Fruit fly (Drosophila melanogaster) whole organism, embryonic: ENCODE measurements around the gene Upf2.
A peak's percentile ranks its signal among the peaks of the same experiment; 100 is the strongest.

Experiments
- CG10274 ChIP-seq: fragments of 200-800 bp; sonication (Bioruptor generic); optimal IDR thresholded peaks from 3 replicates; lab custom pipeline; 2017; ENCODE audit warnings: missing biosample characterization, mild to moderate bottlenecking, missing genetic modification characterization
- CG10959 ChIP-seq: fragments of 200-800 bp; sonication (Bioruptor generic); IDR thresholded peaks from 2 replicates; pipeline ENCODE4 v1.3.6; 2022; ENCODE audit warnings: missing biosample characterization, missing genetic modification characterization
- CG11247 ChIP-seq: fragments of 200-800 bp; sonication (Bioruptor generic); IDR thresholded peaks from 2 replicates; pipeline ENCODE4 v1.3.6; 2022; ENCODE audit warnings: missing biosample characterization, missing genetic modification characterization
- CG12299 ChIP-seq: fragments of 200-800 bp; sonication (Bioruptor generic); optimal IDR thresholded peaks from 2 replicates; lab custom pipeline; 2018; ENCODE audit warnings: missing biosample characterization, mild to moderate bottlenecking, missing genetic modification characterization
- CG18599 ChIP-seq: fragments of 200-800 bp; sonication (Bioruptor generic); optimal IDR thresholded peaks from 3 replicates; lab custom pipeline; 2017; ENCODE audit warnings: missing biosample characterization, missing genetic modification characterization, mild to moderate bottlenecking, moderate library complexity, missing genetic modification reagents
- CG18764 ChIP-seq: fragments of 200-800 bp; sonication (Bioruptor generic); optimal IDR thresholded peaks from 3 replicates; lab custom pipeline; 2016; ENCODE audit warnings: missing biosample characterization, missing genetic modification characterization
- CG2678 ChIP-seq: fragments of 200-800 bp; sonication (Bioruptor generic); optimal IDR thresholded peaks from 3 replicates; lab custom pipeline; 2019; ENCODE audit warnings: missing biosample characterization, mild to moderate bottlenecking, missing genetic modification characterization, moderate library complexity
- CG3281 ChIP-seq: fragments of 200-800 bp; sonication (Bioruptor generic); optimal IDR thresholded peaks from 3 replicates; lab custom pipeline; 2017; ENCODE audit warnings: missing biosample characterization, mild to moderate bottlenecking, missing genetic modification characterization
- CG34224 ChIP-seq: fragments of 200-800 bp; sonication (Bioruptor generic); IDR thresholded peaks from 3 replicates; pipeline ENCODE4 v1.3.6; 2022; ENCODE audit warnings: missing biosample characterization, missing genetic modification characterization; ENCODE audit not compliant: partially characterized antibody
- CG4707 ChIP-seq: fragments of 200-800 bp; sonication (Bioruptor generic); optimal IDR thresholded peaks from 2 replicates; lab custom pipeline; 2018; ENCODE audit warnings: missing biosample characterization, mild to moderate bottlenecking, missing genetic modification characterization, moderate library complexity
- CG6813 ChIP-seq: fragments of 200-800 bp; sonication (Bioruptor generic); optimal IDR thresholded peaks from 2 replicates; lab custom pipeline; 2017; ENCODE audit warnings: missing biosample characterization, missing genetic modification characterization, mild to moderate bottlenecking, moderate library complexity, missing genetic modification reagents
- CG7745 ChIP-seq: fragments of 200-800 bp; sonication (Bioruptor generic); optimal IDR thresholded peaks from 2 replicates; lab custom pipeline; 2018; ENCODE audit warnings: missing biosample characterization, mild to moderate bottlenecking, missing genetic modification characterization, moderate library complexity
- CkIIα-i1 ChIP-seq: fragments of 200-800 bp; sonication (Bioruptor generic); IDR thresholded peaks from 2 replicates; pipeline ENCODE4 v1.3.6; 2022; ENCODE audit warnings: missing biosample characterization, missing genetic modification characterization
- CoRest ChIP-seq: fragments of 200-800 bp; sonication (Bioruptor generic); optimal IDR thresholded peaks from 3 replicates; lab custom pipeline; 2018; ENCODE audit warnings: missing biosample characterization, mild to moderate bottlenecking, missing genetic modification characterization, moderate library complexity
- Dbx ChIP-seq: fragments of 200-800 bp; sonication (Bioruptor generic); IDR thresholded peaks from 3 replicates; pipeline ENCODE4 v1.3.6; 2022; ENCODE audit warnings: missing biosample characterization, missing genetic modification characterization
- Deaf1 ChIP-seq: fragments of 200-800 bp; optimal IDR thresholded peaks from 3 replicates; lab custom pipeline; 2019; ENCODE audit warnings: missing biosample characterization, mild to moderate bottlenecking, missing genetic modification characterization, moderate library complexity
- Dip2 ChIP-seq: fragments of 200-800 bp; sonication (Bioruptor generic); IDR thresholded peaks from 2 replicates; pipeline ENCODE4 v1.3.6; 2022; ENCODE audit warnings: missing biosample characterization, missing genetic modification characterization
- Dp ChIP-seq: fragments of 200-800 bp; sonication (Bioruptor generic); optimal IDR thresholded peaks from 2 replicates; lab custom pipeline; 2018; ENCODE audit warnings: missing biosample characterization, mild to moderate bottlenecking, missing genetic modification characterization, moderate library complexity
- H15 ChIP-seq: fragments of 200-800 bp; sonication (Bioruptor generic); IDR thresholded peaks from 3 replicates; pipeline ENCODE4 v1.3.6; 2022; ENCODE audit warnings: missing biosample characterization, missing genetic modification characterization
- HLH54F ChIP-seq: fragments of 200-800 bp; sonication (Bioruptor generic); optimal IDR thresholded peaks from 3 replicates; lab custom pipeline; 2016; ENCODE audit warnings: missing biosample characterization, missing genetic modification characterization
- Hmx ChIP-seq: fragments of 200-800 bp; sonication (Bioruptor generic); optimal IDR thresholded peaks from 2 replicates; lab custom pipeline; 2016; ENCODE audit warnings: missing biosample characterization, missing genetic modification characterization
- Hr3 ChIP-seq: fragments of 200-800 bp; sonication (Bioruptor generic); optimal IDR thresholded peaks from 3 replicates; lab custom pipeline; 2016; ENCODE audit warnings: missing biosample characterization, missing genetic modification characterization
- NC2α ChIP-seq: fragments of 200-800 bp; sonication (Bioruptor generic); optimal IDR thresholded peaks from 2 replicates; lab custom pipeline; 2016; ENCODE audit warnings: missing biosample characterization, missing genetic modification characterization
- Poxn ChIP-seq: fragments of 200-800 bp; sonication (Bioruptor generic); IDR thresholded peaks from 2 replicates; pipeline ENCODE4 v1.3.6; 2022; ENCODE audit warnings: missing biosample characterization, missing genetic modification characterization
- Trl ChIP-seq, 3 experiments: fragments of >200 bp in 2 of 3; fragments of 200-800 bp in 1 of 3; sonication (Bioruptor generic) in 1 of 3; optimal IDR thresholded peaks; 2 replicates in 1 of 3; 3 replicates in 2 of 3; lab custom pipeline; 2016 to 2017; ENCODE audit warnings: missing biosample characterization in 1 of 3, missing genetic modification characterization in 1 of 3
- ara ChIP-seq: fragments of 200-800 bp; sonication (Bioruptor generic); IDR thresholded peaks from 2 replicates; pipeline ENCODE4 v1.3.6; 2022; ENCODE audit warnings: missing biosample characterization, missing genetic modification characterization
- bsh ChIP-seq, 2 experiments: fragments of 200-800 bp; sonication (Bioruptor generic); optimal IDR thresholded peaks; 2 replicates each; lab custom pipeline; 2017 to 2018; ENCODE audit warnings: mild to moderate bottlenecking in 2 of 2, missing biosample characterization in 2 of 2, missing genetic modification characterization in 2 of 2, moderate library complexity in 1 of 2
- cg ChIP-seq: fragments of 200-800 bp; sonication (Bioruptor generic); optimal IDR thresholded peaks from 3 replicates; lab custom pipeline; 2019; ENCODE audit warnings: missing biosample characterization, mild to moderate bottlenecking, missing genetic modification characterization, moderate library complexity
- chinmo ChIP-seq: fragments of 200-800 bp; sonication (Bioruptor generic); IDR thresholded peaks from 4 replicates; pipeline ENCODE4 v1.3.6; 2022; ENCODE audit warnings: missing biosample characterization, missing genetic modification characterization; ENCODE audit not compliant: partially characterized antibody
- ci ChIP-seq: fragments of 200-800 bp; sonication (Bioruptor generic); IDR thresholded peaks from 3 replicates; pipeline ENCODE4 v1.3.6; 2022; ENCODE audit warnings: missing biosample characterization, missing genetic modification characterization
- crol ChIP-seq: fragments of 200-800 bp; sonication (Bioruptor generic); IDR thresholded peaks from 2 replicates; pipeline ENCODE4 v1.3.6; 2022; ENCODE audit warnings: missing biosample characterization, missing genetic modification characterization
- cwo ChIP-seq: fragments of 200-800 bp; sonication (Bioruptor generic); optimal IDR thresholded peaks from 3 replicates; lab custom pipeline; 2017; ENCODE audit warnings: missing biosample characterization, missing genetic modification characterization, mild to moderate bottlenecking, moderate library complexity, missing genetic modification reagents
- esg ChIP-seq: fragments of 200-800 bp; sonication (Bioruptor generic); conservative IDR thresholded peaks from 2 replicates; pipeline ENCODE4 v1.3.6; 2022; ENCODE audit warnings: missing biosample characterization, missing genetic modification characterization
- exex ChIP-seq: fragments of 200-800 bp; sonication (Bioruptor generic); optimal IDR thresholded peaks from 4 replicates; lab custom pipeline; 2018; ENCODE audit warnings: missing biosample characterization, mild to moderate bottlenecking, missing genetic modification characterization, moderate library complexity
- nerfin-1 ChIP-seq: fragments of 200-800 bp; sonication (Bioruptor generic); optimal IDR thresholded peaks from 3 replicates; lab custom pipeline; 2019; ENCODE audit warnings: missing biosample characterization, mild to moderate bottlenecking, missing genetic modification characterization, moderate library complexity
- nerfin-2 ChIP-seq: fragments of 200-800 bp; sonication (Bioruptor generic); IDR thresholded peaks from 2 replicates; pipeline ENCODE4 v1.3.6; 2022; ENCODE audit warnings: missing biosample characterization, missing genetic modification characterization; ENCODE audit not compliant: partially characterized antibody
- pan ChIP-seq, 4 experiments: fragments of >200 bp in 3 of 4; fragments of 200-800 bp in 1 of 4; sonication (Bioruptor generic) in 1 of 4; optimal IDR thresholded peaks in 3 of 4; IDR thresholded peaks in 1 of 4; 2 replicates each; pipeline versions ENCODE4 v1.3.6 to Lab custom; 2017 to 2022; ENCODE audit warnings: missing biosample characterization in 2 of 4, missing genetic modification characterization in 2 of 4, mixed read lengths in 1 of 4
- pfk ChIP-seq: fragments of 200-800 bp; sonication (Bioruptor generic); optimal IDR thresholded peaks from 2 replicates; lab custom pipeline; 2018; ENCODE audit warnings: missing biosample characterization, mild to moderate bottlenecking, missing genetic modification characterization, moderate library complexity
- pzg ChIP-seq: fragments of 200-800 bp; sonication (Bioruptor generic); optimal IDR thresholded peaks from 3 replicates; lab custom pipeline; 2018; ENCODE audit warnings: missing biosample characterization, mild to moderate bottlenecking, missing genetic modification characterization, moderate library complexity
- sisA ChIP-seq: fragments of 200-800 bp; sonication (Bioruptor generic); IDR thresholded peaks from 2 replicates; pipeline ENCODE4 v1.3.6; 2022; ENCODE audit warnings: missing biosample characterization, missing genetic modification characterization
- sqz ChIP-seq: fragments of 200-800 bp; sonication (Bioruptor generic); optimal IDR thresholded peaks from 3 replicates; lab custom pipeline; 2018; ENCODE audit warnings: missing biosample characterization, mild to moderate bottlenecking, missing genetic modification characterization
- sr ChIP-seq: fragments of 200-800 bp; sonication (Bioruptor generic); IDR thresholded peaks from 3 replicates; pipeline ENCODE4 v1.3.6; 2022; ENCODE audit warnings: missing biosample characterization, missing genetic modification characterization
- sug ChIP-seq: fragments of 200-800 bp; optimal IDR thresholded peaks from 2 replicates; lab custom pipeline; 2019; ENCODE audit warnings: missing biosample characterization, mild to moderate bottlenecking, missing genetic modification characterization, moderate library complexity
- trem ChIP-seq: fragments of 200-800 bp; optimal IDR thresholded peaks from 3 replicates; lab custom pipeline; 2019; ENCODE audit warnings: missing biosample characterization, mild to moderate bottlenecking, missing genetic modification characterization, moderate library complexity

The Upf2 gene

DNA sequence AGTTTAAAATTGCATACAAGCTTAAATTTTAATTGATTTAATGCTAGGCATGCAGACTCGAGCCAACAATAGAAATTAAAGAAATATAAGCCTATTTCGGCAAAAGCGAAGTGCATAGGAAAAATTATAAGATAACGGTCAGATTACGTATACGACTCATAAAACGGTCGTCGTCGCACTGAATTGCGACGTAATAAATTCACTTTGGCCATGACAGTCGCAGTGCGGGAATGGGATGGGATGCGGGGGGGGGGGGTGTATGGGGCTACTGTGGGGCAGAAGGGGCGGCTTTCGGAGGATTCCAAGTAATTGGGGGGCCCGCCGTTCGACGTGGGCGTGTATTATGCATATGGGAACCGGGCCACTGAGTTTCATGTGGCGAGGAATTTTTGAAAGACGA, 35.7 kb upstream of the Upf2 start:
- TF ChIP-seq sug (tag; lab: Kevin White, UChicago) (peak; percentile 26), ara (GFP tag; lab: Robert Waterston, UW) (no peak), crol (peak; percentile 88), Trl (optimal IDR thresholded peaks at IDR 0.05; lab: Kevin White, UChicago) (no peak), Trl (GFP tag; optimal IDR thresholded peaks at IDR 0.05; lab: Kevin White, UChicago) (no peak), pan (optimal IDR thresholded peaks at IDR 0.05; lab: Kevin White, UChicago) (no peak), pan (GFP tag; optimal IDR thresholded peaks at IDR 0.05 in 1 of 2, IDR thresholded peaks at IDR 0.05 in 1 of 2) (peak in 1 of 2 experiments; percentile 14), chinmo (GFP tag; lab: Robert Waterston, UW) (peak; percentile 90; the same call in 2 of the 4 replicates), sr (GFP tag; lab: Robert Waterston, UW) (peak; percentile 15; the same call in 1 of the 3 replicates), CG3281 (GFP tag; lab: Kevin White, UChicago) (no peak)

DNA sequence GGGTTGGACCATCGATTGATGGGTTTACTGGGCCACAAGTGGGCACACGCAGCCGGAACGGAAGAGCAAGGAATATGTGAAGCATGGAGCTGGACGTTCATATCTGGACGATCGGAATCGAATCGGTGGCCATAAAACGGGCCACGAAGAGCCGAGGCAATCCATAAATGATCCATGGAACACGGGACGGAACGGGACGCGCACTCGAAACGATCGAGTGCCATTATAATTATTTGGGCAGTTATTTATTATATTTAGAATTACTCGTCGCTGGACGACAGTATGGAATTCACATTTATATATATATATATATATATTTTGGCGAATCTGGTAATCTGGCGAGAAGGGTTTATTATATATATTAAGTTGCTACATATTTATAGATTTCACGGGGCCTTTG, 32.7 kb upstream of the Upf2 start:
- TF ChIP-seq CG12299 (tag; lab: Kevin White, UChicago) (no peak), Dp (GFP tag; lab: Kevin White, UChicago) (no peak), pfk (GFP tag; lab: Kevin White, UChicago) (peak; percentile 87), CG6813 (GFP tag; lab: Kevin White, UChicago) (no peak), Deaf1 (tag; lab: Kevin White, UChicago) (peak; percentile 8), exex (peak; percentile 72), ara (GFP tag; lab: Robert Waterston, UW) (no peak)

DNA sequence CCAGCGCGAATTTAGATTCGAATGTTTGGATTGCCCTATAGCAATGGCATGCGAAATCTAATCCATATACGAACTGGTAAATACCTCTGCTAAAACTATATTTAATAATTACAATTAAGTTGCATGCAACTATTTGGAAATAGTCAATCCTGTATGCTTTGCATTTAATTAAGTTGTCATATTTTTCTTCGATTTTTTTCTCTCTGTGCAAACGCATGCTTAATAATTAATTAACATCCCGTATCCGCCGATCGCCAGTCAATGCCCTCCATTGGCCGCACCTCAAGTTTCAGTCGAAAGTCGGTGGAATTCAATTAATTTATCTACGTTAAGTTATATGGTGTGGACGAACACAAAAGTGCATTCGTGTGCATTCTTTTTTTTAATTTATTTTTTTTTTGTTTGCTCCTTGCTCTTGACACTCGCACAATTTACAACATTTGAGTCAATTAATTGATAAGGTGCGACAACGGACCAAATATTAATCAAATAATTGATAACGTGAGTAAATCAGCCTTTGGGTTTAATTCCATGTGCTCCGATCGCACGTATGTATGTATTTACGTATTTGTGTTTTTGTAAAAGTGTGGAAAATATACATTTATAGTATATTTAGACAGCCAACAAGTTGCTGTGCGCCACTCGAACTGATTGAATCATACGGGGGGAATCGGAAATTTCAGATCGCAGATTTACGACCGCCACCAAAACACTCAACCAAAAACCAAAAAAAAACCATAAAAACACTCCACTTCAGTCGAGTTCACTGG, 31.2 kb upstream of the Upf2 start:
- no peak for TF ChIP-seq CG10959 (GFP tag; lab: Robert Waterston, UW)
- no peak for TF ChIP-seq nerfin-2
- TF ChIP-seq bsh (GFP tag; optimal IDR thresholded peaks at IDR 0.05; lab: Kevin White, UChicago): peak in 1 of 2 experiments; percentile 9
- no peak for TF ChIP-seq CG34224 (GFP tag; lab: Robert Waterston, UW)
- no peak for TF ChIP-seq CG2678
- no peak for TF ChIP-seq ci
- no peak for TF ChIP-seq CkIIα-i1 (GFP tag; lab: Robert Waterston, UW)
- TF ChIP-seq H15 (GFP tag; lab: Robert Waterston, UW): no peak
- peak; percentile 53 for TF ChIP-seq sqz (GFP tag; lab: Kevin White, UChicago)
- no peak for TF ChIP-seq Poxn (GFP tag; lab: Robert Waterston, UW)
- TF ChIP-seq cwo (GFP tag; lab: Kevin White, UChicago): peak; percentile 12
- no peak for TF ChIP-seq NC2α (GFP tag; lab: Kevin White, UChicago)
- TF ChIP-seq Hr3 (GFP tag; lab: Kevin White, UChicago): no peak
- TF ChIP-seq nerfin-1: no peak
- no peak for TF ChIP-seq Hmx (GFP tag; lab: Kevin White, UChicago)
- TF ChIP-seq HLH54F (GFP tag; lab: Kevin White, UChicago): no peak
- TF ChIP-seq Dbx (GFP tag; lab: Robert Waterston, UW): no peak
- TF ChIP-seq CG11247 (GFP tag; lab: Robert Waterston, UW): no peak
- no peak for TF ChIP-seq CG18764 (GFP tag; lab: Kevin White, UChicago)
- no peak for TF ChIP-seq CG10274 (GFP tag; lab: Kevin White, UChicago)
- no peak for TF ChIP-seq trem (tag; lab: Kevin White, UChicago)
- TF ChIP-seq CG7745 (tag; lab: Kevin White, UChicago): peak; percentile 95
- TF ChIP-seq pzg (GFP tag; lab: Kevin White, UChicago): no peak
- no peak for TF ChIP-seq CoRest (tag; lab: Kevin White, UChicago)
- no peak for TF ChIP-seq CG18599
- no peak for TF ChIP-seq Dip2 (GFP tag; lab: Robert Waterston, UW)
- TF ChIP-seq cg (GFP tag; lab: Kevin White, UChicago): peak; percentile 35
- TF ChIP-seq CG4707: no peak
- TF ChIP-seq esg (GFP tag; lab: Robert Waterston, UW): no peak
- TF ChIP-seq sr (GFP tag; lab: Robert Waterston, UW): no peak
- TF ChIP-seq sisA (GFP tag; lab: Robert Waterston, UW): no peak
